Worm (Caenorhabditis elegans): ENCODE results near the gene R04B5.11.

Gene R04B5.11

DNA sequence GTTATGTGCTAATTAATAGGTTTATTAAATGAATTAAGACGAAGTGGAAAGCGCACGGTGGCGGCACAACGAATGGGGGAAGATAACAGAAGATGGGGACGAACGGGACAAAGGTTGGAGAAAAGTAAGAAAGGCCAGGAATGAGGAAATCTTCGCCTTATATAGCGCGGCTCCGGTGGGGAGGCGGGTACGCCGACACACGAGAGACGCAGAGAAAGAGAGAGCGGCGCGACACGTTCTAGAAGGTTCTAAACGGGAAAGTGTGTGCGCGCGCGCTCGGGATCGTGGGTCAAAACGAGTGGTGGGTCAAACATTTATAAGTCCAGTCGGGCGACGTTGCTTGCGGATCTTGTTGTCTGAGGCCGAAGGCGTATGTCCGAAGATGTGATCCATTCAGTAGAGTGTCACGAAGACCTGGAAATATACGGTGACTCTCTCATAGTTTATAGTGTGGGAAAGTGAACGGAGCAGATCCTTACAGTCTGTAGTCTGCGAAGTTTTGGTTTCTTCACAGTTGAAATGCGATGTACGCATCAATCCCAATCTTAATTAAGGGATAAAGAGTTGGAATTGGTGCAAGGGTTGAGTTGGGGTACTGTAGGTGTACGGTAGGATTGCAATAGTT lies 41.7 kb downstream of the R04B5.11 start (continued):
- TF ChIP-seq ztf-28 (GFP tag; IDR thresholded peaks at IDR 0.05) (0 out of 2 replicates have a peak, but pooled peaks have one; percentile 30), rcor-1 (GFP tag; IDR thresholded peaks at IDR 0.05) (peak; percentile 56; the same call in 1 of the 2 replicates), Y53G8AR.9 (GFP tag; conservative IDR thresholded peaks at IDR 0.05) (peak; percentile 57; the same call in 1 of the 2 replicates), madf-8 (GFP tag; conservative IDR thresholded peaks at IDR 0.05) (peak; percentile 90), D2030.7 (GFP tag; IDR thresholded peaks at IDR 0.05) (peak; percentile 70), mcd-1 (GFP tag; IDR thresholded peaks at IDR 0.05) (peak; percentile 75), bed-1 (GFP tag; IDR thresholded peaks at IDR 0.05) (0 out of 2 replicates have a peak, but pooled peaks have one; percentile 58), Y95B8A.8 (GFP tag; IDR thresholded peaks at IDR 0.05) (peak; percentile 60; the same call in 1 of the 2 replicates), egrh-3 (GFP tag; IDR thresholded peaks at IDR 0.05) (peak; percentile 60; the same call in 1 of the 2 replicates), xnd-1 (tag; optimal IDR thresholded peaks at IDR 0.05) (peak; percentile 57), egl-44 (GFP tag; IDR thresholded peaks at IDR 0.05) (peak; percentile 63; the same call in 1 of the 2 replicates), F37B4.10 (GFP tag; IDR thresholded peaks at IDR 0.05) (0 out of 2 replicates have a peak, but pooled peaks have one; percentile 63), hsf-1 (GFP tag; IDR thresholded peaks at IDR 0.05) (peak; percentile 99), let-526 (GFP tag; IDR thresholded peaks at IDR 0.05) (peak; percentile 49; the same call in 1 of the 2 replicates), hmg-1.2 (GFP tag; IDR thresholded peaks at IDR 0.05) (peak; percentile 79), dox-1 (GFP tag; IDR thresholded peaks at IDR 0.05) (peak; percentile 76; the same call in 1 of the 2 replicates)

DNA sequence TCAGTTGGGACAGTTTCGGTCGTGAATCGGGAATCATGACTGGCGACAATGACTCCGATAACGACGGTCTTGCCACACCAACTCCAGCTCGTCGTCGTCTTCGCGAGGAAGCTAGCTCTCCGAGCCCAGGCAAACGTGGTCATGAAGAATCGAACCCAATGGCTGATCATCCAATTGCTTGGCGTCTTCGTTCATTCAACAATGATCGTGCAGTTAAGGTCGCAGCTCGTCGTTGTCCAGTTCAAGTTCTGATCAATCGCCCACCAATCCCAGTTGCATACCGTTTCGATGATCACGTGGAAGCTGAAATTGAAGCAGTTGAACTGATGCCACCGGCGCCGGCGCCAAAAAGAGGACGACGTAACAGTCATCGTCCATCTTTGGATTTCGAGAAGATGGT lies 43.9 kb downstream of the R04B5.11 start:
- TF ChIP-seq zfh-2 (GFP tag; conservative IDR thresholded peaks at IDR 0.05) (peak; percentile 57; the same call in 1 of the 2 replicates), lir-1 (GFP tag; conservative IDR thresholded peaks at IDR 0.05) (no peak)

DNA sequence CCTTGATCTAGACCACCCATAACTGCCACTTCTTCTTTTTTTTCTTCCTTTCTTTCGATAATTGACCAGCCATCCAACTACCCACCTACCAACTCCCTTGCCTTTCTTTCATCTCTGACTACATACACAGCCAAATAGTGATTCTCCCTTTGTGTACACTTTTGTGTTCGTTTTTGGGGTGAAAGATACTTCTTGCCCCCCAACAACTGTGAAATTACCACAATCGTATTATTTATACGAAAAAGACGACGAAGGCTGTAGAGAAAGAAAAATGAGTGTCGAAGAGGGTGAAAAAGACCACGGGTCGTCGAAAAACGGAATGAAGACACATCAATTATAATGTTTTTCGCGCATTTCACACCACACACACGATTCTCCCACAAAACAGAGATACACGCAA lies 44.5 kb downstream of the R04B5.11 start:
- 0 out of 2 replicates have a peak, but pooled peaks have one; percentile 31 for TF ChIP-seq nfyb-1 (GFP tag; IDR thresholded peaks at IDR 0.05)
- TF ChIP-seq snpc-1.1 (tag; optimal IDR thresholded peaks at IDR 0.05; ENCODE audit: insufficient read depth) = no peak
- 0 out of 2 replicates have a peak, but pooled peaks have one; percentile 10 for TF ChIP-seq D2030.7 (GFP tag; IDR thresholded peaks at IDR 0.05)
- peak; percentile 4 for TF ChIP-seq ceh-27 (GFP tag; optimal IDR thresholded peaks at IDR 0.05)

- TF ChIP-seq zim-3 (tag; optimal IDR thresholded peaks at IDR 0.05) = no peak
- TF ChIP-seq B0035.1 (tag; optimal IDR thresholded peaks at IDR 0.05) = no peak
- TF ChIP-seq ceh-40 (GFP tag; IDR thresholded peaks at IDR 0.05) = no peak
- TF ChIP-seq B0336.3 (GFP tag; IDR thresholded peaks at IDR 0.05) = no peak
- no peak for TF ChIP-seq dox-1 (GFP tag; IDR thresholded peaks at IDR 0.05)
- no peak for TF ChIP-seq C06A6.2 (GFP tag; conservative IDR thresholded peaks at IDR 0.05)
- TF ChIP-seq snpc-3.4 (tag; optimal IDR thresholded peaks at IDR 0.05) = no peak
- TF ChIP-seq nhr-80 (tag; optimal IDR thresholded peaks at IDR 0.05) = no peak
- no peak for TF ChIP-seq ceh-58 (GFP tag; IDR thresholded peaks at IDR 0.05)
Measured at ce11 chrV:10044735-10045134, 46.3 kb downstream of the R04B5.11 start.

DNA sequence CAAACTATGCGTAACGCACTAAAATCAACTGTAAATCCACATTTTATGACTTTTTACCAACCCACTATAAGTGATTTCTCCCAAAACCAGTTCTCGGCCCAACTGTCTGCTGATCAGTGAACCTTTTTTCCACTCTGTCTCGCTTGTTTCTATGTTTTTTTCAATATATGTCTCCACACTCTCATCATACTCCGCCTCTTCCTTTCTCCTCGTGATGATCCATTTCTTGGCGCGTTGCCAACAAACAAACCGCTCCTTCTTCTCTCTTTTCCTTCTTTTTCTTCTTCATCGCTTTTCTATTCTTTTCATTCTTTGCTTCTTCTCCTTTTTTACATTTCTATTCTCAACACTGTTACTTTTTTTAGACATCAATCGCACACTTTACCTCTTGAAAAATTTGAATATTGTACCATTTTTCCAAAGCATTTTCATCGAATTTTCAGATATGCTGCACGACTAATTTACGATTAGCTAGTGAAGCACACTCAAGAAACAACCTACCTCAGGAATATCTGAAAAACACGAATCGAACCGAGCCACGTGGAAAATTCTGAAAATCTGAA lies 47.7 kb downstream of the R04B5.11 start, which contains the start of gene T06E8.8:
Gene T06E8.8, plus strand, starts transcription at position 513 of the 563 bp plus-strand sequence.
- no peak for TF ChIP-seq tbx-9 (tag; optimal IDR thresholded peaks at IDR 0.05; ENCODE audit: borderline replicate concordance)
- TF ChIP-seq cebp-2 (GFP tag; IDR thresholded peaks at IDR 0.05) = no peak
- TF ChIP-seq B0019.2 (GFP tag; conservative IDR thresholded peaks at IDR 0.05) = no peak
- TF ChIP-seq K12H6.12 (tag; optimal IDR thresholded peaks at IDR 0.05) = peak; percentile 40
- no peak for TF ChIP-seq lin-26 (GFP tag; IDR thresholded peaks at IDR 0.05)
- TF ChIP-seq mel-28 (tag; optimal IDR thresholded peaks at IDR 0.05; ENCODE audit: borderline replicate concordance) = no peak
- TF ChIP-seq tbp1 (GFP tag; optimal IDR thresholded peaks at IDR 0.05) = peak; percentile 24
- TF ChIP-seq F22D6.2 (tag; optimal IDR thresholded peaks at IDR 0.05) = no peak
- TF ChIP-seq F33H1.4 (GFP tag; IDR thresholded peaks at IDR 0.05) = no peak
- no peak for TF ChIP-seq ekl-4 (GFP tag; IDR thresholded peaks at IDR 0.05)
- no peak for TF ChIP-seq F55B11.4 (tag; optimal IDR thresholded peaks at IDR 0.05; ENCODE audit: borderline replicate concordance, insufficient read depth)
- TF ChIP-seq T07F8.4 (tag; optimal IDR thresholded peaks at IDR 0.05) = no peak
- no peak for TF ChIP-seq F10E7.11 (tag; optimal IDR thresholded peaks at IDR 0.05)
